Fruit fly (Drosophila melanogaster): ENCODE measurements around the gene CG9733.

CG9733 gene

dm6 chr3R:30261838-30262237 lies 15.3 kb upstream of the CG9733 start:
- TF ChIP-seq CG8478 (optimal IDR thresholded peaks at IDR 0.05) (no peak), CTCF (optimal IDR thresholded peaks at IDR 0.05) (no peak)

dm6 chr3R:30259561-30259960 lies 13.1 kb upstream of the CG9733 start:
- TF ChIP-seq CG8478 (optimal IDR thresholded peaks at IDR 0.05), result no peak
- TF ChIP-seq CTCF (optimal IDR thresholded peaks at IDR 0.05), result no peak

- no peak for TF ChIP-seq CTCF (optimal IDR thresholded peaks at IDR 0.05)
- no peak for TF ChIP-seq CG8478 (optimal IDR thresholded peaks at IDR 0.05)
Measured at dm6 chr3R:30258991-30259351, 12.5 kb upstream of the CG9733 start.

- TF ChIP-seq CG8478 (optimal IDR thresholded peaks at IDR 0.05), result no peak
- no peak for TF ChIP-seq CTCF (optimal IDR thresholded peaks at IDR 0.05)
Measured at dm6 chr3R:30258298-30258990, 11.9 kb upstream of the CG9733 start.

dm6 chr3R:30257588-30257987 lies 11.1 kb upstream of the CG9733 start:
- TF ChIP-seq CTCF (optimal IDR thresholded peaks at IDR 0.05), result no peak

dm6 chr3R:30256233-30256632 lies 9.7 kb upstream of the CG9733 start:
- TF ChIP-seq CG8478 (optimal IDR thresholded peaks at IDR 0.05) (no peak), CTCF (optimal IDR thresholded peaks at IDR 0.05) (no peak)

- TF ChIP-seq CTCF (optimal IDR thresholded peaks at IDR 0.05) (no peak), CG8478 (optimal IDR thresholded peaks at IDR 0.05) (no peak)
Measured at dm6 chr3R:30255255-30256121, 9.0 kb upstream of the CG9733 start.

- TF ChIP-seq CTCF (optimal IDR thresholded peaks at IDR 0.05) (no peak), CG8478 (optimal IDR thresholded peaks at IDR 0.05) (no peak)
Measured at dm6 chr3R:30252882-30253281, 6.4 kb upstream of the CG9733 start, which contains the start of gene CG18404. TSS of gene CG18404 (plus strand) at chr3R:30253182.

- no peak for TF ChIP-seq CG8478 (optimal IDR thresholded peaks at IDR 0.05)
- no peak for TF ChIP-seq CTCF (optimal IDR thresholded peaks at IDR 0.05)
Measured at dm6 chr3R:30252317-30252716, 5.8 kb upstream of the CG9733 start.

- no peak for TF ChIP-seq CG8478 (optimal IDR thresholded peaks at IDR 0.05)
- TF ChIP-seq CTCF (optimal IDR thresholded peaks at IDR 0.05), result no peak
Measured at dm6 chr3R:30250496-30250978, 4.0 kb upstream of the CG9733 start, which contains the start of gene CG9682. TSS of gene CG9682 (plus strand) at chr3R:30250928.

- TF ChIP-seq CTCF (optimal IDR thresholded peaks at IDR 0.05) (no peak), CG8478 (optimal IDR thresholded peaks at IDR 0.05) (no peak)
Measured at dm6 chr3R:30249283-30249682, 2.8 kb upstream of the CG9733 start, which contains the start of gene CG34299. TSS of gene CG34299 (plus strand) at chr3R:30249583.

dm6 chr3R:30248565-30248964 lies 2.1 kb upstream of the CG9733 start:
- no peak for TF ChIP-seq CTCF (optimal IDR thresholded peaks at IDR 0.05)
- no peak for TF ChIP-seq CG8478 (optimal IDR thresholded peaks at IDR 0.05)

- TF ChIP-seq CTCF (optimal IDR thresholded peaks at IDR 0.05), result no peak
- no peak for TF ChIP-seq CG8478 (optimal IDR thresholded peaks at IDR 0.05)
Measured at dm6 chr3R:30247802-30248363, 1.4 kb upstream of the CG9733 start.

- TF ChIP-seq CTCF (optimal IDR thresholded peaks at IDR 0.05) (no peak), CG8478 (optimal IDR thresholded peaks at IDR 0.05) (no peak)
Measured at dm6 chr3R:30245739-30246589, 539 bp downstream of the CG9733 start.
